Fruit fly (Drosophila melanogaster) Kc167 (cell line): Measurements from ENCODE around the gene Gli.

Source experiments
- Myc ChIP-seq: fragments of >200 bp; optimal IDR thresholded peaks from 2 replicates; lab custom pipeline; 2017; ENCODE audit warnings: missing external identifiers
- Sin3A ChIP-seq: fragments of >200 bp; optimal IDR thresholded peaks from 2 replicates; lab custom pipeline; 2018; ENCODE audit warnings: missing external identifiers
- insv ChIP-seq: fragments of >200 bp; optimal IDR thresholded peaks from 3 replicates; lab custom pipeline; 2018; ENCODE audit warnings: missing external identifiers
- psq ChIP-seq: fragments of >200 bp; optimal IDR thresholded peaks from 2 replicates; lab custom pipeline; 2017; ENCODE audit warnings: missing external identifiers
- ttk ChIP-seq: sonication (Bioruptor generic); optimal IDR thresholded peaks from 2 replicates; lab custom pipeline; 2017; ENCODE audit warnings: missing external identifiers

- TF ChIP-seq Sin3A (lab: Kevin White, UChicago): no peak
- no peak for TF ChIP-seq psq (lab: Kevin White, UChicago)
- no peak for TF ChIP-seq Myc
- TF ChIP-seq ttk (lab: Kevin White, UChicago): no peak
- no peak for TF ChIP-seq insv (lab: Kevin White, UChicago)
These were observed 19.6 kb downstream of the Gli start for dm6 chr2L:15742976-15743375.
